Fruit fly (Drosophila melanogaster) whole organism, pupa: Measurements from ENCODE around the gene CG4213.

Source experiments
- CG10348 ChIP-seq: fragments of 200-800 bp; sonication (Bioruptor generic); IDR thresholded peaks from 2 replicates; pipeline ENCODE4 v1.3.6; 2022; ENCODE audit warnings: missing biosample characterization, missing genetic modification characterization
- CG12605 ChIP-seq: fragments of 200-800 bp; sonication (Bioruptor generic); IDR thresholded peaks from 2 replicates; pipeline ENCODE4 v1.3.6; 2022; ENCODE audit warnings: missing biosample characterization, missing genetic modification characterization
- CG13204 ChIP-seq: fragments of 200-800 bp; sonication (Bioruptor generic); optimal IDR thresholded peaks from 2 replicates; lab custom pipeline; 2018; ENCODE audit warnings: missing biosample characterization, mild to moderate bottlenecking, missing genetic modification characterization, moderate library complexity
- CG14655 ChIP-seq: fragments of 200-800 bp; sonication (Bioruptor generic); optimal IDR thresholded peaks from 3 replicates; lab custom pipeline; 2017; ENCODE audit warnings: mild to moderate bottlenecking, missing biosample characterization, missing genetic modification reagents, missing genetic modification characterization
- CG15710 ChIP-seq: fragments of 200-800 bp; sonication (Bioruptor generic); optimal IDR thresholded peaks from 2 replicates; lab custom pipeline; 2018; ENCODE audit warnings: missing biosample characterization, mild to moderate bottlenecking, missing genetic modification characterization, moderate library complexity
- CG17806 ChIP-seq: fragments of 200-800 bp; sonication (Bioruptor generic); optimal IDR thresholded peaks from 2 replicates; lab custom pipeline; 2018; ENCODE audit warnings: missing biosample characterization, mild to moderate bottlenecking, missing genetic modification characterization, moderate library complexity
- CG32121 ChIP-seq: fragments of 200-800 bp; sonication (Bioruptor generic); IDR thresholded peaks from 2 replicates; pipeline ENCODE4 v1.3.6; 2022; ENCODE audit warnings: missing biosample characterization, missing genetic modification characterization
- CG34367 ChIP-seq: fragments of 200-800 bp; sonication (Bioruptor generic); optimal IDR thresholded peaks from 2 replicates; lab custom pipeline; 2018; ENCODE audit warnings: missing biosample characterization, mild to moderate bottlenecking, missing genetic modification characterization
- CG4496 ChIP-seq: fragments of 200-800 bp; sonication (Bioruptor generic); IDR thresholded peaks from 3 replicates; pipeline ENCODE4 v1.3.6; 2022; ENCODE audit warnings: missing biosample characterization, missing genetic modification characterization
- CG8159 ChIP-seq: fragments of 200-800 bp; sonication (Bioruptor generic); optimal IDR thresholded peaks from 3 replicates; lab custom pipeline; 2018; ENCODE audit warnings: missing biosample characterization, mild to moderate bottlenecking, missing genetic modification characterization, moderate library complexity
- CG8301 ChIP-seq: fragments of 200-800 bp; sonication (Bioruptor generic); optimal IDR thresholded peaks from 2 replicates; lab custom pipeline; 2018; ENCODE audit warnings: missing biosample characterization, mild to moderate bottlenecking, missing genetic modification characterization
- CG9948 ChIP-seq: fragments of 200-800 bp; sonication (Bioruptor generic); optimal IDR thresholded peaks from 2 replicates; lab custom pipeline; 2018; ENCODE audit warnings: missing biosample characterization, mild to moderate bottlenecking, missing genetic modification characterization, moderate library complexity
- D1 ChIP-seq: fragments of 200-800 bp; sonication (Bioruptor generic); optimal IDR thresholded peaks from 2 replicates; lab custom pipeline; 2018; ENCODE audit warnings: missing biosample characterization, mild to moderate bottlenecking, missing genetic modification characterization, moderate library complexity
- EcR ChIP-seq: fragments of 200-800 bp; sonication (Bioruptor generic); optimal IDR thresholded peaks from 3 replicates; lab custom pipeline; 2019; ENCODE audit warnings: missing biosample characterization, missing genetic modification characterization, mild to moderate bottlenecking, moderate library complexity, missing genetic modification reagents
- Ets98B ChIP-seq: fragments of 200-800 bp; sonication (Bioruptor generic); IDR thresholded peaks from 2 replicates; pipeline ENCODE4 v1.3.6; 2022; ENCODE audit warnings: missing biosample characterization, missing genetic modification characterization
- Pif1A ChIP-seq: fragments of 200-800 bp; sonication (Bioruptor generic); optimal IDR thresholded peaks from 3 replicates; lab custom pipeline; 2016; ENCODE audit warnings: missing biosample characterization, missing genetic modification characterization
- Pif1B ChIP-seq: fragments of 200-800 bp; sonication (Bioruptor generic); optimal IDR thresholded peaks from 3 replicates; lab custom pipeline; 2016; ENCODE audit warnings: missing biosample characterization, missing genetic modification characterization
- Snoo ChIP-seq: fragments of 200-800 bp; sonication (Bioruptor generic); optimal IDR thresholded peaks from 3 replicates; lab custom pipeline; 2017; ENCODE audit warnings: missing biosample characterization, mild to moderate bottlenecking, missing genetic modification characterization, inconsistent platforms
- fd96Ca ChIP-seq: fragments of 200-800 bp; sonication (Bioruptor generic); IDR thresholded peaks from 3 replicates; pipeline ENCODE4 v1.3.6; 2022; ENCODE audit warnings: missing biosample characterization, missing genetic modification characterization
- gl ChIP-seq: fragments of 200-800 bp; sonication (Bioruptor generic); optimal IDR thresholded peaks from 2 replicates; lab custom pipeline; 2018; ENCODE audit warnings: missing biosample characterization, mild to moderate bottlenecking, missing genetic modification characterization
- rn ChIP-seq: fragments of 200-800 bp; sonication (Bioruptor generic); IDR thresholded peaks from 2 replicates; pipeline ENCODE4 v1.3.6; 2022; ENCODE audit warnings: missing biosample characterization, missing genetic modification characterization

Gene CG4213

DNA sequence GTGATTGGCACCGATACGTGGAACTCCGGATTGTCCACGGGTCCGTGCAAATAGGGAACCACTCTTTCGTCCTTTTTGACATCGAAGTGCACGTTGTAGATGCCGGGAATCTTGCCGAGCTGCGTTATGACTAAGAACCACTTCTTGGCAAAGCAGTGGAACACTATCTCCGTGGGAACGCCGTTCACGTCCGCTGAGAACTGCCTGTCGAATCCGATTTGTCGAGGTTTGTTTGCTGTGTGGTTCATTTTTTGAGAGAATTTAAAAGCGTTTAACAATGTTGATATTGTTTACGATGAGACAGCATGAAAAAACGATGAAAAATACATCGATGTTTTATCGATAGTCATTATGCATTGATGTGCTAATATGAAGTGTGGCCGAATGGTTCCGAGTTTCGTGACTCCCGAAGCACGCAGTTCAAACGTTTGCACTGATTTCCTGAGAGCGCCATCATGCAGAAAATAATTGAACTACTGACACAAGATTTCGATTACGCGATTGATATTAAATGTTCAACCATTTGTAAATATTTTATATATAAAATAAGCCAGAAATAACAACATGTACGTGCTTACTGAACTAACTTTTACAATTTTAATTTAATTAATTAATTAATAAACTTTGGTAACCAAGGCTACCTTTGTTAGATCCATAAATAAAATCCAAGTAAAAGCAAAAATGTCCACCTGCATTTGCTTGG is 19.3 kb upstream of the CG4213 start, which contains the start of the genes CG11885 and CG13692:
CG11885 (minus strand) TSS at position 332 of the 703 bp plus-strand sequence.
CG13692 (plus strand) TSS at position 653 of the 703 bp plus-strand sequence.
- TF ChIP-seq CG32121 (GFP tag; lab: Robert Waterston, UW): no peak
- TF ChIP-seq EcR (GFP tag; lab: Kevin White, UChicago): peak; percentile 3
- no peak for TF ChIP-seq D1 (tag; lab: Kevin White, UChicago)
- TF ChIP-seq CG13204 (GFP tag; lab: Kevin White, UChicago): no peak
- no peak for TF ChIP-seq CG12605 (GFP tag; lab: Robert Waterston, UW)
- TF ChIP-seq Snoo (tag; lab: Kevin White, UChicago): peak; percentile 19
- TF ChIP-seq gl (tag; lab: Kevin White, UChicago): no peak
- TF ChIP-seq Pif1B (GFP tag; lab: Kevin White, UChicago): no peak
- no peak for TF ChIP-seq CG15710 (tag; lab: Kevin White, UChicago)
- TF ChIP-seq CG14655 (GFP tag; lab: Kevin White, UChicago): no peak
- no peak for TF ChIP-seq CG17806 (tag; lab: Kevin White, UChicago)
- no peak for TF ChIP-seq Pif1A (GFP tag; lab: Kevin White, UChicago)
- TF ChIP-seq CG8301 (tag; lab: Kevin White, UChicago): no peak
- TF ChIP-seq CG10348 (GFP tag; lab: Robert Waterston, UW): no peak
- TF ChIP-seq CG4496: peak; percentile 39; the same call in 2 of the 3 replicates

DNA sequence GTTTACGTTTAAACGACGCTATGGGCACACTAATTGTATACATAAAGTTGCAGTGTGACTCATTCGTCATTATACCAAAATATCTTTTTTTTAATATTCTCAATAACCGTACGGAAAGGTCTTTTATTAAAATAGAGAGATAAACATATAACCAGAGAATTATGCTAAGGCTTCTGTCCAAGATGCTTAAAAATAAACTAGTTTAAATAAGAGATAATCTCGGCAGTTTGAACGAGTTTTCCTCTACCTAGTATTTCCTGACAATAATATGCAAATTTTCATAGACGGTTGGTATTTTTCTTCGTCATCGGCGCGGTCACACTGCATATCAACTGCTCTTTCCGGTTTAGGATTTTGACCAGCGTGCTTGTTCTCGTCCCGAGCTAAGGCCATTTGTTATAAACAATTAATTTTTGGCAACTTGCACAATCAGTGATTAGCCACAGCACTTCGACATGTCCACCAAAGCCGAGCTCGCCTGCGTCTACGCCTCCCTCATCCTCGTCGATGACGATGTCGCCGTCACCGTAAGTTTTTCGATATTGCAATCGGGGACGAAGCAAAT is 17.7 kb upstream of the CG4213 start, which contains the start of the genes CG13690 and RpLP1:
CG13690 (minus strand) TSS at position 33 of the 565 bp plus-strand sequence.
RpLP1 (plus strand) TSS at position 333 of the 565 bp plus-strand sequence.
- TF ChIP-seq CG8159 (tag; lab: Kevin White, UChicago): peak; percentile 59
- TF ChIP-seq Pif1B (GFP tag; lab: Kevin White, UChicago): peak; percentile 41
- TF ChIP-seq CG15710 (tag; lab: Kevin White, UChicago): peak; percentile 40
- TF ChIP-seq D1 (tag; lab: Kevin White, UChicago): no peak
- TF ChIP-seq Pif1A (GFP tag; lab: Kevin White, UChicago): peak; percentile 72
- TF ChIP-seq CG10348 (GFP tag; lab: Robert Waterston, UW): no peak
- peak; percentile 67; the same call in 2 of the 3 replicates for TF ChIP-seq CG4496
- peak; percentile 53 for TF ChIP-seq gl (tag; lab: Kevin White, UChicago)
- TF ChIP-seq Snoo (tag; lab: Kevin White, UChicago): peak; percentile 82
- TF ChIP-seq CG17806 (tag; lab: Kevin White, UChicago): no peak
- peak; percentile 51 for TF ChIP-seq CG34367 (tag; lab: Kevin White, UChicago)
- peak; percentile 11 for TF ChIP-seq CG9948
- peak; percentile 54 for TF ChIP-seq CG13204 (GFP tag; lab: Kevin White, UChicago)
- no peak for TF ChIP-seq rn (GFP tag; lab: Robert Waterston, UW)
- TF ChIP-seq EcR (GFP tag; lab: Kevin White, UChicago): peak; percentile 0
- peak; percentile 71 for TF ChIP-seq CG12605 (GFP tag; lab: Robert Waterston, UW)
- peak; percentile 13 for TF ChIP-seq CG8301 (tag; lab: Kevin White, UChicago)
- peak; percentile 45 for TF ChIP-seq CG14655 (GFP tag; lab: Kevin White, UChicago)
- peak; percentile 40; the same call in 1 of the 2 replicates for TF ChIP-seq CG32121 (GFP tag; lab: Robert Waterston, UW)
- TF ChIP-seq Ets98B (GFP tag; lab: Robert Waterston, UW): peak; percentile 26; the same call in 1 of the 2 replicates
- no peak for TF ChIP-seq fd96Ca (GFP tag; lab: Robert Waterston, UW)

DNA sequence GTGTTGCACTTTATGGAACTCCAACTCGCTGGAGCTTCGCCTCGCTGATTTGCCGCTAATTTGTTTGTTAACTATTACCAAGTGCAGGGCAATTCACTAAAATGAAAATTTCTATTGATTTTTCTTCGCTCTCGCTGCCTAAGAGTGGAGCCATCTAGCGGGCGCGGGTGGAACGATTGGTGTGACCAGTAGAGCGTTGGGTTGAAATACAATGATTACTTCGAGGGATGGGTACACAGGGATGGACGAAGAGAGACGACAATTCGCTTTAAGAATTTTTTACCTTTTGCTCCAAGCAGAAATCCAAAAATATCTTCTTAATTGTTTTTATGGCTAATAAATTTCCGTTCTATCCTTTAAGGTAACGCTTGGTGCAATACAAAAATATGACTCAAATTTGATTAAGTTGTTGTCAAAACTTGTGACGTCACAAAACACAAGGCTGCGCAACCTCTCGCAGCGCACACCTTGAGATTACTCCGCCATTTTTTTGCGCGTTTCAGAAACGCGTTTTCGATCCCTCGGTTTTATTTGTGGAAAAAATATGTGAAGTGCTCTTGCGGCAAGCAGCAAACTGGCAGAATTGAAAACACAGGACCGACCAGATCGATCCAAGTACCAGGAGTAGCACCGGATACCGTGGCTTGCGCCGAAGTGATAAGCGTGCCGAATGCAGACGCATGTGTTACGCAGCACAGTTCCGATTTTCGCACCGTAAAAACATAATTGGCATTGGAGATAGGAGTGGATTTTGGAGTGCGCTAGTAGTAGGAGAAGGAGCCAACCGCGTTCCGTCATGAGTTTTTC is 12.8 kb upstream of the CG4213 start, which contains the start of the genes AP-2alpha and ebi:
AP-2alpha (minus strand) TSS at position 185 of the 807 bp plus-strand sequence.
ebi (plus strand) TSS at position 475 of the 807 bp plus-strand sequence.
- no peak for TF ChIP-seq CG13204 (GFP tag; lab: Kevin White, UChicago)
- no peak for TF ChIP-seq gl (tag; lab: Kevin White, UChicago)
- no peak; the same call in 1 of the 2 replicates for TF ChIP-seq Ets98B (GFP tag; lab: Robert Waterston, UW)
- TF ChIP-seq Pif1A (GFP tag; lab: Kevin White, UChicago): peak; percentile 80
- peak; percentile 79 for TF ChIP-seq CG14655 (GFP tag; lab: Kevin White, UChicago)
- TF ChIP-seq rn (GFP tag; lab: Robert Waterston, UW): peak; percentile 62; the same call in 1 of the 2 replicates
- peak; percentile 80 for TF ChIP-seq Snoo (tag; lab: Kevin White, UChicago)
- TF ChIP-seq CG10348 (GFP tag; lab: Robert Waterston, UW): no peak
- peak; percentile 73 for TF ChIP-seq CG34367 (tag; lab: Kevin White, UChicago)
- peak; percentile 88 for TF ChIP-seq fd96Ca (GFP tag; lab: Robert Waterston, UW)
- peak; percentile 64 for TF ChIP-seq CG32121 (GFP tag; lab: Robert Waterston, UW)
- TF ChIP-seq Pif1B (GFP tag; lab: Kevin White, UChicago): peak; percentile 44
- TF ChIP-seq CG15710 (tag; lab: Kevin White, UChicago): peak; percentile 87
- TF ChIP-seq EcR (GFP tag; lab: Kevin White, UChicago): no peak
- peak; percentile 77 for TF ChIP-seq CG9948
- peak; percentile 58 for TF ChIP-seq CG17806 (tag; lab: Kevin White, UChicago)
- peak; percentile 68 for TF ChIP-seq CG8301 (tag; lab: Kevin White, UChicago)
- peak; percentile 79 for TF ChIP-seq CG8159 (tag; lab: Kevin White, UChicago)
- peak; percentile 75 for TF ChIP-seq CG4496
- TF ChIP-seq CG12605 (GFP tag; lab: Robert Waterston, UW): no peak; the same call in 1 of the 2 replicates
- no peak for TF ChIP-seq D1 (tag; lab: Kevin White, UChicago)
- TF ChIP-seq, all 21 proteins: peak for 14
